Fruit fly (Drosophila melanogaster): Measurements from ENCODE around the gene CIAPIN1.

The CIAPIN1 gene

DNA sequence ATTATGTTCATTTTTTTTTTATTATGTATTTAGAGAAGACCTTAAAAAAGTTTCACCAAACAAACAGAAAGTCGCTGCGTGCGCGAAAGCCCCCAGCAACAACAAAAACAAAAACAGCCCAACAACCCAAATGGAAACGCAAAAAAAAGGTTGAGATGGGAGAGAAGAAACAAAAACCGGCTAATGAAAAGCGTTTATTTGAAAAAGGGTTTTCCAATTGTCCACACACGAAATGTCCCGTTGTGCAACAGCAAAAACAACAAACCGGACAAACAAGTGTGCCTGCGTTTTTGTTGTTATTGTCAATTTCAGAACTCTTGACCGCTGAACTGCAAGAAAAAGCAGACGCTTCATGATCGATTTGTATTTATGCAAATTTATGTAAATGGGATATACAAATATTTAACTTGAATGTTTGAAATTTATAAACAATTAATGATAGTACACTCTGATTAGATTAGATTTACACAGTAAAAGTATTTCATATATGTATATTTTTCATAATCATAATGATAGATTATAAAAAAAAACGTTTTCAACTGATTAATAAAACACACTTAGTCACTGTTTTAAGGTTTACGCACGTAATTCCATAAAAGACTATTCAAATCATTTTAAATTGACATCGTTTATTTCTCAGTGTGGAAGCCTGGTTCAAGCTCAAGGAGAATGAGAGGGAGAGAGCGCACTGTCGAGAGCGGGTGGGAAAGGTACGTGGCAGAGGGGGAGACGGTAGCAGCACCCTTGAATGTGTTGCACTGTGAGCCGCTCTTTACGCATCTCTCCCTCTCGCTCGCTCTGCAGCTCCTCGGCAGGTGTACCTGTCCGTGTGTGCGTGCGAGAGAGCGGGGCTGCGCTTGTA lies 17.9 kb upstream of the CIAPIN1 start (continued):
- peak; percentile 31 for TF ChIP-seq fd3F (GFP tag; optimal IDR thresholded peaks at IDR 0.05)
- TF ChIP-seq CG10654 (GFP tag; optimal IDR thresholded peaks at IDR 0.05): peak; percentile 73
- no peak for TF ChIP-seq zfh2 (GFP tag; optimal IDR thresholded peaks at IDR 0.05)
- peak; percentile 82 for TF ChIP-seq Six4 (GFP tag; optimal IDR thresholded peaks at IDR 0.05)
- TF ChIP-seq vnd (GFP tag; IDR thresholded peaks at IDR 0.05; ENCODE audit: partially characterized antibody): no peak
- TF ChIP-seq CG10267 (tag; optimal IDR thresholded peaks at IDR 0.05): peak; percentile 85
- TF ChIP-seq Stat92E (GFP tag; optimal IDR thresholded peaks at IDR 0.05): peak in 1 of 3 experiments; percentile 49
- TF ChIP-seq CG15269 (tag; optimal IDR thresholded peaks at IDR 0.05): peak; percentile 72
- peak; percentile 92 for TF ChIP-seq CG18262 (tag; optimal IDR thresholded peaks at IDR 0.05)
- TF ChIP-seq sug (tag; optimal IDR thresholded peaks at IDR 0.05): peak; percentile 6
- TF ChIP-seq sima (GFP tag; optimal IDR thresholded peaks at IDR 0.05): no peak
- peak; percentile 88 for TF ChIP-seq CG30403 (GFP tag; optimal IDR thresholded peaks at IDR 0.05)
- TF ChIP-seq Vsx1 (GFP tag; optimal IDR thresholded peaks at IDR 0.05): peak; percentile 24
- TF ChIP-seq sens (GFP tag): peak; percentile 94
- TF ChIP-seq CG11723 (GFP tag; optimal IDR thresholded peaks at IDR 0.05): peak; percentile 68
- 0 out of 3 replicates have a peak, but pooled peaks have one; percentile 74 for TF ChIP-seq CG2199 (GFP tag; IDR thresholded peaks at IDR 0.05)
- peak; percentile 79 for TF ChIP-seq bcd (GFP tag; optimal IDR thresholded peaks at IDR 0.05)
- no peak for TF ChIP-seq dm (GFP tag; optimal IDR thresholded peaks at IDR 0.05)
- peak; percentile 78 for TF ChIP-seq tgo (GFP tag; IDR thresholded peaks at IDR 0.05)
- TF ChIP-seq CG33557 (GFP tag; optimal IDR thresholded peaks at IDR 0.05): peak; percentile 64
- TF ChIP-seq CG7372 (GFP tag; IDR thresholded peaks at IDR 0.05): peak; percentile 50; the same call in 1 of the 2 replicates
- TF ChIP-seq CG3065 (GFP tag; optimal IDR thresholded peaks at IDR 0.05): peak; percentile 37
- no peak for TF ChIP-seq CG11696 (GFP tag; IDR thresholded peaks at IDR 0.05)
- TF ChIP-seq CG6683 (GFP tag; optimal IDR thresholded peaks at IDR 0.05): peak; percentile 24
- TF ChIP-seq nom (GFP tag; optimal IDR thresholded peaks at IDR 0.05): peak; percentile 75
- TF ChIP-seq zen2 (GFP tag; IDR thresholded peaks at IDR 0.05; ENCODE audit: partially characterized antibody): no peak
- TF ChIP-seq B-H2 (GFP tag; optimal IDR thresholded peaks at IDR 0.05): no peak
- no peak for TF ChIP-seq Nf-YA (GFP tag; IDR thresholded peaks at IDR 0.05)
- TF ChIP-seq CrebB (tag; optimal IDR thresholded peaks at IDR 0.05): peak; percentile 16
- TF ChIP-seq pfk (GFP tag; optimal IDR thresholded peaks at IDR 0.05): no peak
- TF ChIP-seq CG6791 (GFP tag; IDR thresholded peaks at IDR 0.05; ENCODE audit: partially characterized antibody): no peak
- peak; percentile 10 for TF ChIP-seq Dip3 (GFP tag; optimal IDR thresholded peaks at IDR 0.05)
- no peak for TF ChIP-seq CG4854 (GFP tag; optimal IDR thresholded peaks at IDR 0.05)
- TF ChIP-seq CG2889 (GFP tag; IDR thresholded peaks at IDR 0.05): peak; percentile 51; the same call in 1 of the 3 replicates
- TF ChIP-seq emc (GFP tag; optimal IDR thresholded peaks at IDR 0.05): no peak
- peak; percentile 88 for TF ChIP-seq vvl (GFP tag; IDR thresholded peaks at IDR 0.05)
- TF ChIP-seq Sry-δ (GFP tag; optimal IDR thresholded peaks at IDR 0.05): no peak
- no peak for TF ChIP-seq CG13624 (GFP tag; optimal IDR thresholded peaks at IDR 0.05)
- no peak for TF ChIP-seq Dad (GFP tag; optimal IDR thresholded peaks at IDR 0.05)
- no peak for TF ChIP-seq CG12236 (GFP tag; optimal IDR thresholded peaks at IDR 0.05)
- peak; percentile 31 for TF ChIP-seq CG2120 (GFP tag; optimal IDR thresholded peaks at IDR 0.05)
- peak; percentile 54 for TF ChIP-seq CG13296 (GFP tag; optimal IDR thresholded peaks at IDR 0.05)
- TF ChIP-seq CG6765 (GFP tag; optimal IDR thresholded peaks at IDR 0.05): peak; percentile 51
- TF ChIP-seq CG6689 (GFP tag; IDR thresholded peaks at IDR 0.05): peak; percentile 87
- TF ChIP-seq CG6654 (GFP tag; optimal IDR thresholded peaks at IDR 0.05): peak; percentile 44
- TF ChIP-seq Adf1 (GFP tag; IDR thresholded peaks at IDR 0.05): peak; percentile 23; the same call in 1 of the 2 replicates
- peak; percentile 65 for TF ChIP-seq CG8924 (tag; optimal IDR thresholded peaks at IDR 0.05)
- TF ChIP-seq Bteb2 (GFP tag; optimal IDR thresholded peaks at IDR 0.05): no peak
- peak; percentile 9 for TF ChIP-seq CG1792 (GFP tag; optimal IDR thresholded peaks at IDR 0.05)
